ENCODE assay signal across 2 worm cellular contexts in genomic region chrX:2495865-2496314, ce11.
TF ChIP-seq lines count a peak whose summit lies in the region.

TSS of gene rabr-1 (plus strand) at chrX:2496180.

TF ChIP-seq in whole organism, L1 larva, 84 proteins besides CTCF, POLR2A, EP300 and RAD21 (continued from another document):
- TF ChIP-seq nhr-71 (tag; optimal IDR thresholded peaks at IDR 0.05; lab: Kevin White, UChicago) (peak; percentile 62), grh-1 (GFP tag; IDR thresholded peaks at IDR 0.05; lab: Robert Waterston, UW) (peak; percentile 47), zip-4 (GFP tag; optimal IDR thresholded peaks at IDR 0.05; lab: Kevin White, UChicago) (no peak), lsy-2 (tag; optimal IDR thresholded peaks at IDR 0.05; lab: Kevin White, UChicago) (peak in 1 of 2 experiments; percentile 58), nhr-84 (tag; optimal IDR thresholded peaks at IDR 0.05; lab: Kevin White, UChicago) (no peak), ceh-82 (tag; optimal IDR thresholded peaks at IDR 0.05; lab: Kevin White, UChicago) (peak in 1 of 3 experiments; percentile 6), nhr-90 (tag; optimal IDR thresholded peaks at IDR 0.05; lab: Kevin White, UChicago; ENCODE audit: poor library complexity) (peak; percentile 46), blmp-1 (tag; optimal IDR thresholded peaks at IDR 0.05; lab: Kevin White, UChicago) (peak; percentile 89), mab-9 (GFP tag; IDR thresholded peaks at IDR 0.05; lab: Robert Waterston, UW) (no peak), nhr-77 (tag; optimal IDR thresholded peaks at IDR 0.05; lab: Kevin White, UChicago) (peak; percentile 22), ceh-63 (GFP tag; optimal IDR thresholded peaks at IDR 0.05; lab: Kevin White, UChicago) (no peak), efl-1 (optimal IDR thresholded peaks at IDR 0.05; lab: Kevin White, UChicago) (peak in 1 of 2 experiments; percentile 33), efl-1 (GFP tag; optimal IDR thresholded peaks at IDR 0.05 in 1 of 2; lab: Kevin White, UChicago) (no peak), lin-35 (GFP tag; optimal IDR thresholded peaks at IDR 0.05; lab: Kevin White, UChicago) (peak; percentile 45 to 46), lin-14 (GFP tag; optimal IDR thresholded peaks at IDR 0.05; lab: Kevin White, UChicago) (peak; percentile 91), skn-1 (tag; optimal IDR thresholded peaks at IDR 0.05; lab: Kevin White, UChicago) (peak; percentile 97), C16A3.4 (tag; optimal IDR thresholded peaks at IDR 0.05; lab: Kevin White, UChicago) (peak; percentile 33), fkh-10 (GFP tag; optimal IDR thresholded peaks at IDR 0.05; lab: Kevin White, UChicago) (no peak), snu-23 (GFP tag; optimal IDR thresholded peaks at IDR 0.05; lab: Kevin White, UChicago) (peak; percentile 75), swsn-7 (tag; optimal IDR thresholded peaks at IDR 0.05; lab: Kevin White, UChicago) (peak; percentile 18), mep-1 (tag; optimal IDR thresholded peaks at IDR 0.05; lab: Kevin White, UChicago) (peak; percentile 41), nhr-19 (GFP tag; conservative IDR thresholded peaks at IDR 0.05; lab: Robert Waterston, UW) (peak; percentile 62), xbp-1 (tag; optimal IDR thresholded peaks at IDR 0.05; lab: Kevin White, UChicago) (no peak), isw-1 (GFP tag; IDR thresholded peaks at IDR 0.05; lab: Robert Waterston, UW) (no peak)

TF ChIP-seq in whole organism, L3 larva, 47 proteins besides CTCF, POLR2A, EP300 and RAD21 (continued from another document):
- TF ChIP-seq nhr-23 (tag; optimal IDR thresholded peaks at IDR 0.05; lab: Kevin White, UChicago): peak; percentile 49
- no peak for TF ChIP-seq nhr-12 (tag; optimal IDR thresholded peaks at IDR 0.05; lab: Kevin White, UChicago)
- TF ChIP-seq lsy-12 (tag; optimal IDR thresholded peaks at IDR 0.05; lab: Kevin White, UChicago): peak; percentile 45
